Worm (Caenorhabditis elegans) whole organism, L4 larva: Measurements from ENCODE around the gene pipp-4P.

Source experiments
- F44E2.7 ChIP-seq: fragments of 200-800 bp; sonication (Bioruptor generic); IDR thresholded peaks from 2 replicates; pipeline ENCODE4 v2.1.2; 2022; ENCODE audit warnings: missing genetic modification characterization, missing compliant biosample characterization
- F49E8.2 ChIP-seq: sonication (generic microtip); optimal IDR thresholded peaks from 2 replicates; lab custom pipeline; 2016; ENCODE audit warnings: missing compliant biosample characterization, mild to moderate bottlenecking, missing genetic modification characterization, borderline replicate concordance
- ama-1 ChIP-seq: fragments of 150-350 bp; optimal IDR thresholded peaks from 2 replicates; lab custom pipeline; 2014; ENCODE audit warnings: inconsistent platforms, mixed read lengths
- arid-1 ChIP-seq: fragments of 200-800 bp; sonication (Bioruptor generic); conservative IDR thresholded peaks from 2 replicates; pipeline ENCODE4 v1.3.6; 2022; ENCODE audit warnings: missing genetic modification reagents, missing genetic modification characterization, missing compliant biosample characterization
- attf-4 ChIP-seq: sonication (generic microtip); optimal IDR thresholded peaks from 3 replicates; lab custom pipeline; 2017; ENCODE audit warnings: missing biosample characterization, missing genetic modification characterization
- ceh-44 ChIP-seq: fragments of 200-800 bp; sonication (Bioruptor generic); IDR thresholded peaks from 2 replicates; pipeline ENCODE4 v1.3.6; 2022; ENCODE audit warnings: missing genetic modification reagents, missing genetic modification characterization, missing compliant biosample characterization
- ceh-62 ChIP-seq: sonication (generic microtip); optimal IDR thresholded peaks from 2 replicates; lab custom pipeline; 2017; ENCODE audit warnings: missing biosample characterization, missing genetic modification characterization
- ceh-82 ChIP-seq: sonication (generic microtip); optimal IDR thresholded peaks from 2 replicates; lab custom pipeline; 2017; ENCODE audit warnings: missing biosample characterization, missing genetic modification characterization
- cey-2 ChIP-seq: sonication (generic microtip); optimal IDR thresholded peaks from 3 replicates; lab custom pipeline; 2017; ENCODE audit warnings: missing genetic modification characterization, mild to moderate bottlenecking, missing compliant biosample characterization, antibody characterized with exemption, borderline replicate concordance; ENCODE audit not compliant: insufficient read depth
- ctbp-1 ChIP-seq: fragments of 200-800 bp; sonication (Bioruptor generic); IDR thresholded peaks from 2 replicates; pipeline ENCODE4 v1.3.6; 2022; ENCODE audit warnings: missing genetic modification reagents, missing genetic modification characterization, missing compliant biosample characterization
- daf-12 ChIP-seq: fragments of 150-350 bp; optimal IDR thresholded peaks from 2 replicates; lab custom pipeline; 2014; ENCODE audit warnings: missing biosample characterization, missing genetic modification reagents, missing genetic modification characterization
- dmd-6 ChIP-seq: fragments of 200-800 bp; sonication (Bioruptor generic); IDR thresholded peaks from 2 replicates; pipeline ENCODE4 v1.3.6; 2022; ENCODE audit warnings: missing genetic modification reagents, missing genetic modification characterization, missing compliant biosample characterization
- dmd-8 ChIP-seq: fragments of 200-800 bp; sonication (Bioruptor generic); IDR thresholded peaks from 2 replicates; pipeline ENCODE4 v1.3.6; 2022; ENCODE audit warnings: missing genetic modification characterization, missing compliant biosample characterization
- dpl-1 ChIP-seq: fragments of 150-350 bp; optimal IDR thresholded peaks from 2 replicates; lab custom pipeline; 2014; ENCODE audit warnings: missing biosample characterization, missing genetic modification reagents, missing genetic modification characterization
- duxl-1 ChIP-seq: sonication (generic microtip); optimal IDR thresholded peaks from 2 replicates; lab custom pipeline; 2016; ENCODE audit warnings: mild to moderate bottlenecking, missing genetic modification characterization, moderate library complexity, missing compliant biosample characterization; ENCODE audit not compliant: poor library complexity
- dve-1 ChIP-seq: sonication (generic microtip); optimal IDR thresholded peaks from 2 replicates; lab custom pipeline; 2017; ENCODE audit warnings: antibody characterized with exemption, mild to moderate bottlenecking, missing genetic modification characterization, missing compliant biosample characterization; ENCODE audit not compliant: insufficient read depth
- gei-8 ChIP-seq: fragments of 200-800 bp; sonication (Bioruptor generic); optimal IDR thresholded peaks from 2 replicates; lab custom pipeline; 2018; ENCODE audit warnings: mild to moderate bottlenecking, missing genetic modification characterization, missing compliant biosample characterization
- lin-38 ChIP-seq: fragments of 200-800 bp; sonication (Bioruptor generic); IDR thresholded peaks from 2 replicates; pipeline ENCODE4 v1.3.6; 2022; ENCODE audit warnings: missing genetic modification reagents, missing genetic modification characterization, missing compliant biosample characterization
- lsy-2 ChIP-seq, 2 experiments: fragments of 150-350 bp in 1 of 2; sonication (generic microtip) in 1 of 2; optimal IDR thresholded peaks; 2 replicates each; lab custom pipeline; 2014 to 2017; ENCODE audit warnings: missing biosample characterization in 2 of 2, missing genetic modification characterization in 2 of 2
- mep-1 ChIP-seq: fragments of 150-350 bp; sonication (generic microtip); optimal IDR thresholded peaks from 3 replicates; lab custom pipeline; 2014; ENCODE audit warnings: missing biosample characterization, missing genetic modification characterization
- mes-2 ChIP-seq: sonication (generic microtip); optimal IDR thresholded peaks from 2 replicates; lab custom pipeline; 2016; ENCODE audit warnings: missing genotype, mild to moderate bottlenecking, missing genetic modification characterization, missing compliant biosample characterization; ENCODE audit not compliant: poor library complexity, severe bottlenecking
- nhr-10 ChIP-seq: fragments of 150-350 bp; optimal IDR thresholded peaks from 2 replicates; lab custom pipeline; 2014; ENCODE audit warnings: missing biosample characterization, missing genetic modification characterization
- nhr-102 ChIP-seq: sonication (generic microtip); optimal IDR thresholded peaks from 2 replicates; lab custom pipeline; 2016; ENCODE audit warnings: mild to moderate bottlenecking, missing genetic modification characterization, moderate library complexity, missing compliant biosample characterization
- nhr-28 ChIP-seq: fragments of 150-350 bp; optimal IDR thresholded peaks from 2 replicates; lab custom pipeline; 2014; ENCODE audit warnings: missing biosample characterization, missing genetic modification characterization
- nhr-48 ChIP-seq: sonication (generic microtip); optimal IDR thresholded peaks from 2 replicates; lab custom pipeline; 2016; ENCODE audit warnings: mild to moderate bottlenecking, missing genetic modification characterization, missing compliant biosample characterization
- nhr-6 ChIP-seq: fragments of 150-350 bp; optimal IDR thresholded peaks from 2 replicates; lab custom pipeline; 2014; ENCODE audit warnings: missing biosample characterization, missing genetic modification characterization
- nhr-76 ChIP-seq: fragments of 150-350 bp; optimal IDR thresholded peaks from 2 replicates; lab custom pipeline; 2014; ENCODE audit warnings: missing biosample characterization, missing genetic modification characterization
- sdz-12 ChIP-seq: fragments of 200-800 bp; sonication (Bioruptor generic); optimal IDR thresholded peaks from 2 replicates; lab custom pipeline; 2018; ENCODE audit warnings: mild to moderate bottlenecking, missing genetic modification characterization, missing compliant biosample characterization
- tag-97 ChIP-seq: fragments of 200-800 bp; sonication (Bioruptor generic); IDR thresholded peaks from 2 replicates; pipeline ENCODE4 v1.3.6; 2022; ENCODE audit warnings: missing genetic modification characterization, missing compliant biosample characterization
- tra-1 ChIP-seq: fragments of 200-800 bp; sonication (Bioruptor generic); IDR thresholded peaks from 2 replicates; pipeline ENCODE4 v1.3.6; 2022; ENCODE audit warnings: missing genetic modification reagents, missing genetic modification characterization, missing compliant biosample characterization
- unc-39 ChIP-seq: sonication (generic microtip); optimal IDR thresholded peaks from 2 replicates; lab custom pipeline; 2017; ENCODE audit warnings: missing biosample characterization, missing genetic modification characterization
- unc-62 ChIP-seq, 3 experiments: fragments of 150-350 bp in 1 of 3; sonication (generic microtip); optimal IDR thresholded peaks in 2 of 3; peaks in 1 of 3; 1 replicate in 1 of 3; 2 replicates in 2 of 3; lab custom pipeline; 2014 to 2017; ENCODE audit warnings: missing biosample characterization in 3 of 3, missing genetic modification characterization in 3 of 3, missing genetic modification reagents in 3 of 3, missing genotype in 1 of 3
- vab-7 ChIP-seq: fragments of 200-800 bp; sonication (Bioruptor generic); IDR thresholded peaks from 2 replicates; pipeline ENCODE4 v1.3.6; 2022; ENCODE audit warnings: missing genetic modification reagents, missing genetic modification characterization, missing compliant biosample characterization
- zag-1 ChIP-seq: fragments of 150-350 bp; optimal IDR thresholded peaks from 2 replicates; lab custom pipeline; 2014; ENCODE audit warnings: missing biosample characterization, missing genetic modification characterization
- zfp-3 ChIP-seq: fragments of 200-800 bp; sonication (Bioruptor generic); conservative IDR thresholded peaks from 2 replicates; pipeline ENCODE4 v1.3.6; 2022; ENCODE audit warnings: missing genetic modification reagents, missing genetic modification characterization, missing compliant biosample characterization
- zip-2 ChIP-seq: fragments of 150-350 bp; optimal IDR thresholded peaks from 2 replicates; lab custom pipeline; 2014; ENCODE audit warnings: missing biosample characterization, missing genetic modification characterization

Gene pipp-4P

ce11 chrIII:2875946-2876345, 56.9 kb downstream of the pipp-4P start (continued):
- TF ChIP-seq arid-1 (GFP tag; lab: Robert Waterston, UW) (no peak), mep-1 (tag; lab: Kevin White, UChicago) (peak; percentile 73), nhr-10 (peak; percentile 58), gei-8 (peak; percentile 9), nhr-28 (tag; lab: Kevin White, UChicago) (peak; percentile 92), zag-1 (tag; lab: Kevin White, UChicago) (no peak), mes-2 (tag; lab: Kevin White, UChicago) (peak; percentile 63), ctbp-1 (no peak), nhr-102 (tag; lab: Kevin White, UChicago) (peak; percentile 50), lsy-2 (tag; optimal IDR thresholded peaks at IDR 0.05; lab: Kevin White, UChicago) (peak; percentile 15 to 73), ceh-44 (no peak), ama-1 (peak; percentile 43), vab-7 (GFP tag; lab: Robert Waterston, UW) (no peak), cey-2 (tag; lab: Kevin White, UChicago) (no peak), zfp-3 (no peak), unc-62 (GFP tag; optimal IDR thresholded peaks at IDR 0.05 in 1 of 2; lab: Kevin White, UChicago) (peak in 1 of 2 experiments; percentile 42), unc-62 (tag; optimal IDR thresholded peaks at IDR 0.05; lab: Kevin White, UChicago) (no peak), duxl-1 (tag; lab: Kevin White, UChicago) (no peak), nhr-48 (tag; lab: Kevin White, UChicago) (peak; percentile 80), F49E8.2 (tag; lab: Kevin White, UChicago) (no peak), daf-12 (no peak), F44E2.7 (GFP tag; lab: Robert Waterston, UW) (no peak), lin-38 (GFP tag; lab: Robert Waterston, UW) (peak; percentile 52), tra-1 (GFP tag; lab: Robert Waterston, UW) (peak; percentile 89), dve-1 (peak; percentile 94), dmd-8 (GFP tag; lab: Robert Waterston, UW) (no peak), attf-4 (tag; lab: Kevin White, UChicago) (no peak), ceh-62 (no peak), dmd-6 (GFP tag; lab: Robert Waterston, UW) (peak; percentile 91), dpl-1 (peak; percentile 60), zip-2 (no peak), nhr-76 (no peak), ceh-82 (tag; lab: Kevin White, UChicago) (no peak), nhr-6 (tag; lab: Kevin White, UChicago) (no peak), unc-39 (tag; lab: Kevin White, UChicago) (no peak), sdz-12 (no peak), tag-97 (GFP tag; lab: Robert Waterston, UW) (no peak)
